Worm (Caenorhabditis elegans): ENCODE data around the gene C51E3.9.

Gene C51E3.9

ce11 chrV:10174632-10175075, 28.9 kb downstream of the C51E3.9 start:
- peak; percentile 83 for TF ChIP-seq ceh-14 (tag; optimal IDR thresholded peaks at IDR 0.05)
- peak; percentile 41 for TF ChIP-seq ceh-18 (tag; optimal IDR thresholded peaks at IDR 0.05)
- TF ChIP-seq nfya-1 (tag; optimal IDR thresholded peaks at IDR 0.05) = peak; percentile 96
- TF ChIP-seq unc-42 (tag; optimal IDR thresholded peaks at IDR 0.05) = peak; percentile 96
- TF ChIP-seq ztf-16 (tag; optimal IDR thresholded peaks at IDR 0.05) = no peak
- TF ChIP-seq ceh-48 (tag; optimal IDR thresholded peaks at IDR 0.05) = peak; percentile 99
- no peak for TF ChIP-seq hlh-13 (GFP tag; optimal IDR thresholded peaks at IDR 0.05)
- no peak for TF ChIP-seq eyg-1 (tag; optimal IDR thresholded peaks at IDR 0.05)
- no peak for TF ChIP-seq unc-3 (GFP tag; conservative IDR thresholded peaks at IDR 0.05)
- peak; percentile 32 for TF ChIP-seq unc-3 (tag; optimal IDR thresholded peaks at IDR 0.05)
- TF ChIP-seq ceh-31 (tag; optimal IDR thresholded peaks at IDR 0.05) = peak; percentile 82
- TF ChIP-seq sdc-2 (tag; optimal IDR thresholded peaks at IDR 0.05) = no peak
- TF ChIP-seq hlh-30 (tag; optimal IDR thresholded peaks at IDR 0.05; ENCODE audit: insufficient read depth) = peak; percentile 66
- peak; percentile 31 for TF ChIP-seq ceh-19 (GFP tag; optimal IDR thresholded peaks at IDR 0.05)
- peak; percentile 24 for TF ChIP-seq ceh-34 (tag; optimal IDR thresholded peaks at IDR 0.05)
- TF ChIP-seq tbx-2 (tag; optimal IDR thresholded peaks at IDR 0.05) = peak; percentile 37

- no peak for TF ChIP-seq ceh-24 (tag; optimal IDR thresholded peaks at IDR 0.05)
- no peak for TF ChIP-seq ttx-3 (tag; optimal IDR thresholded peaks at IDR 0.05)
- no peak for TF ChIP-seq pha-2 (tag; optimal IDR thresholded peaks at IDR 0.05)
- peak; percentile 77 for TF ChIP-seq C08G9.2 (tag; optimal IDR thresholded peaks at IDR 0.05)
- TF ChIP-seq elt-4 (tag; optimal IDR thresholded peaks at IDR 0.05) = no peak
- TF ChIP-seq C38D4.7 (GFP tag; optimal IDR thresholded peaks at IDR 0.05) = no peak
- no peak for TF ChIP-seq ceh-22 (tag; optimal IDR thresholded peaks at IDR 0.05)
- peak; percentile 75 for TF ChIP-seq tbx-2 (tag; optimal IDR thresholded peaks at IDR 0.05)
- TF ChIP-seq ceh-6 (GFP tag; optimal IDR thresholded peaks at IDR 0.05) = no peak
- no peak for TF ChIP-seq hlh-6 (tag; optimal IDR thresholded peaks at IDR 0.05)
- no peak for TF ChIP-seq dmd-4 (tag; optimal IDR thresholded peaks at IDR 0.05; ENCODE audit: borderline replicate concordance)
- no peak for TF ChIP-seq ceh-30 (tag; optimal IDR thresholded peaks at IDR 0.05)
- no peak for TF ChIP-seq che-1 (tag; optimal IDR thresholded peaks at IDR 0.05)
- TF ChIP-seq nhr-11 (tag; optimal IDR thresholded peaks at IDR 0.05) = no peak
- TF ChIP-seq unc-3 (GFP tag; conservative IDR thresholded peaks at IDR 0.05) = no peak
- TF ChIP-seq unc-3 (tag; optimal IDR thresholded peaks at IDR 0.05) = no peak
- no peak for TF ChIP-seq unc-55 (GFP tag; optimal IDR thresholded peaks at IDR 0.05)
- TF ChIP-seq ceh-19 (GFP tag; optimal IDR thresholded peaks at IDR 0.05) = no peak
- TF ChIP-seq hlh-8 (tag; optimal IDR thresholded peaks at IDR 0.05) = peak; percentile 52
- no peak for TF ChIP-seq mec-3 (tag; optimal IDR thresholded peaks at IDR 0.05; ENCODE audit: borderline replicate concordance)
- TF ChIP-seq pqm-1 (tag; optimal IDR thresholded peaks at IDR 0.05) = no peak
- no peak for TF ChIP-seq ztf-16 (tag; optimal IDR thresholded peaks at IDR 0.05)
- no peak for TF ChIP-seq pat-9 (tag; optimal IDR thresholded peaks at IDR 0.05)
- TF ChIP-seq elt-2 (tag; optimal IDR thresholded peaks at IDR 0.05) = peak; percentile 54
- no peak for TF ChIP-seq lin-11 (tag; optimal IDR thresholded peaks at IDR 0.05)
- TF ChIP-seq ceh-14 (tag; optimal IDR thresholded peaks at IDR 0.05) = peak; percentile 79
- TF ChIP-seq lim-6 (tag; optimal IDR thresholded peaks at IDR 0.05) = no peak
- peak; percentile 85 for TF ChIP-seq ref-2 (tag; optimal IDR thresholded peaks at IDR 0.05)
- TF ChIP-seq K09A11.1 (tag; optimal IDR thresholded peaks at IDR 0.05; ENCODE audit: insufficient read depth) = no peak
- TF ChIP-seq hlh-30 (tag; optimal IDR thresholded peaks at IDR 0.05; ENCODE audit: insufficient read depth) = no peak
- TF ChIP-seq sdc-2 (tag; optimal IDR thresholded peaks at IDR 0.05) = peak; percentile 23
- no peak for TF ChIP-seq sox-2 (GFP tag; IDR thresholded peaks at IDR 0.05)
- TF ChIP-seq unc-42 (tag; optimal IDR thresholded peaks at IDR 0.05) = peak; percentile 19
- TF ChIP-seq hlh-15 (tag; optimal IDR thresholded peaks at IDR 0.05) = no peak
- peak; percentile 54 for TF ChIP-seq ceh-18 (tag; optimal IDR thresholded peaks at IDR 0.05)
- no peak for TF ChIP-seq pros-1 (tag; optimal IDR thresholded peaks at IDR 0.05)
- no peak for TF ChIP-seq pag-3 (tag; optimal IDR thresholded peaks at IDR 0.05; ENCODE audit: borderline replicate concordance)
- TF ChIP-seq tbx-7 (tag; optimal IDR thresholded peaks at IDR 0.05) = peak; percentile 71
- TF ChIP-seq F13H6.1 (tag; optimal IDR thresholded peaks at IDR 0.05) = peak; percentile 67
- no peak for TF ChIP-seq fkh-10 (GFP tag; optimal IDR thresholded peaks at IDR 0.05)
- TF ChIP-seq gmeb-2 (tag; optimal IDR thresholded peaks at IDR 0.05) = no peak
- no peak for TF ChIP-seq syd-9 (tag; optimal IDR thresholded peaks at IDR 0.05)
- TF ChIP-seq ceh-2 (tag; optimal IDR thresholded peaks at IDR 0.05) = peak; percentile 63
- TF ChIP-seq fkh-6 (tag; optimal IDR thresholded peaks at IDR 0.05) = no peak
Measured at ce11 chrV:10178166-10178565, 32.4 kb downstream of the C51E3.9 start.

Measured in whole organism, late embryonic.